Fruit fly (Drosophila melanogaster): Measurements from ENCODE around the gene Sbat.

The Sbat gene

dm6 chr2L:2861140-2861884, 16.8 kb upstream of the Sbat start (continued):
- TF ChIP-seq Xrp1 (GFP tag; IDR thresholded peaks at IDR 0.05) (peak; percentile 39; the same call in 1 of the 2 replicates), CG11560 (tag; IDR thresholded peaks at IDR 0.05) (no peak), odd (GFP tag; optimal IDR thresholded peaks at IDR 0.05) (peak; percentile 40), Hsf (GFP tag; optimal IDR thresholded peaks at IDR 0.05) (no peak), Atf6 (GFP tag; IDR thresholded peaks at IDR 0.05) (no peak), ham (GFP tag; IDR thresholded peaks at IDR 0.05) (no peak), zfh1 (GFP tag; IDR thresholded peaks at IDR 0.05) (0 out of 3 replicates have a peak, but pooled peaks have one; percentile 15), mam (GFP tag; optimal IDR thresholded peaks at IDR 0.05) (no peak), CG10462 (GFP tag; optimal IDR thresholded peaks at IDR 0.05) (no peak), C15 (GFP tag; IDR thresholded peaks at IDR 0.05) (no peak), emc (GFP tag; optimal IDR thresholded peaks at IDR 0.05) (no peak), knrl (GFP tag; IDR thresholded peaks at IDR 0.05; ENCODE audit: partially characterized antibody) (no peak), CG9609 (GFP tag; optimal IDR thresholded peaks at IDR 0.05) (no peak), Ravus (GFP tag; IDR thresholded peaks at IDR 0.05) (no peak), ken (GFP tag; IDR thresholded peaks at IDR 0.05) (no peak), CG12391 (tag; optimal IDR thresholded peaks at IDR 0.05) (no peak), CG3281 (GFP tag; optimal IDR thresholded peaks at IDR 0.05) (no peak), sr (GFP tag; IDR thresholded peaks at IDR 0.05) (no peak), CG5180 (GFP tag; optimal IDR thresholded peaks at IDR 0.05) (peak; percentile 24), CG18476 (GFP tag; optimal IDR thresholded peaks at IDR 0.05) (no peak), jing (GFP tag; optimal IDR thresholded peaks at IDR 0.05) (no peak), chif (GFP tag; optimal IDR thresholded peaks at IDR 0.05) (no peak), BEAF-32 (GFP tag; optimal IDR thresholded peaks at IDR 0.05) (no peak), CG9797 (GFP tag; optimal IDR thresholded peaks at IDR 0.05) (no peak), fu2 (GFP tag; optimal IDR thresholded peaks at IDR 0.05) (no peak), Sox100B (GFP tag; optimal IDR thresholded peaks at IDR 0.05) (no peak), CG2712 (tag; optimal IDR thresholded peaks at IDR 0.05) (no peak), Abd-B (GFP tag; optimal IDR thresholded peaks at IDR 0.05) (no peak), BtbVII (GFP tag; optimal IDR thresholded peaks at IDR 0.05) (no peak), unpg (GFP tag; optimal IDR thresholded peaks at IDR 0.05) (peak; percentile 25), dmrt99B (tag; optimal IDR thresholded peaks at IDR 0.05) (no peak), CG8924 (tag; optimal IDR thresholded peaks at IDR 0.05) (no peak), sim (GFP tag; IDR thresholded peaks at IDR 0.05) (no peak), dati (GFP tag; IDR thresholded peaks at IDR 0.05) (no peak), CG13624 (GFP tag; optimal IDR thresholded peaks at IDR 0.05) (no peak), Mad (GFP tag; optimal IDR thresholded peaks at IDR 0.05) (no peak), CG3163 (GFP tag; optimal IDR thresholded peaks at IDR 0.05) (no peak), lmd (GFP tag; IDR thresholded peaks at IDR 0.05) (no peak), HLH4C (GFP tag; IDR thresholded peaks at IDR 0.05; ENCODE audit: partially characterized antibody) (no peak), her (GFP tag; optimal IDR thresholded peaks at IDR 0.05) (no peak), sc (optimal IDR thresholded peaks at IDR 0.05) (no peak), sc (GFP tag; optimal IDR thresholded peaks at IDR 0.05) (no peak), abd-A (tag; optimal IDR thresholded peaks at IDR 0.05) (no peak), Mes4 (GFP tag; optimal IDR thresholded peaks at IDR 0.05) (no peak), pfk (GFP tag; optimal IDR thresholded peaks at IDR 0.05) (peak; percentile 22), CG8944 (GFP tag; optimal IDR thresholded peaks at IDR 0.05) (no peak), Nf-YC (tag; optimal IDR thresholded peaks at IDR 0.05) (no peak), CG10366 (GFP tag; IDR thresholded peaks at IDR 0.05) (no peak), CG1792 (GFP tag; optimal IDR thresholded peaks at IDR 0.05) (no peak), vnd (GFP tag; IDR thresholded peaks at IDR 0.05; ENCODE audit: partially characterized antibody) (no peak), CG33213 (GFP tag; optimal IDR thresholded peaks at IDR 0.05) (peak; percentile 13)
